Comparison of ENCODE assay signal across 2 fruit fly cellular contexts in genomic region chr3R:13995426-13995825, dm6.
TF ChIP-seq lines count a peak whose summit lies in the region.

No protein-coding gene starts in this region.

- no peak for TF ChIP-seq CTCF in whole organism, embryonic (GFP tag; optimal IDR thresholded peaks at IDR 0.05; lab: Kevin White, UChicago)

TF ChIP-seq in whole organism, embryonic, 481 proteins besides CTCF, POLR2A, EP300 and RAD21:
- TF ChIP-seq al (GFP tag; IDR thresholded peaks at IDR 0.05; lab: Robert Waterston, UW), result no peak
- no peak for TF ChIP-seq CG10565 (GFP tag; optimal IDR thresholded peaks at IDR 0.05; lab: Kevin White, UChicago)
- TF ChIP-seq Pdp1 (GFP tag; optimal IDR thresholded peaks at IDR 0.05; lab: Kevin White, UChicago), result peak in 1 of 2 experiments; percentile 83
- TF ChIP-seq CG11504 (tag; optimal IDR thresholded peaks at IDR 0.05; lab: Kevin White, UChicago), result peak; percentile 1
- peak; percentile 10 for TF ChIP-seq Sox102F (GFP tag; optimal IDR thresholded peaks at IDR 0.05; lab: Kevin White, UChicago)
- no peak for TF ChIP-seq CG12104 (GFP tag; optimal IDR thresholded peaks at IDR 0.05; lab: Kevin White, UChicago)
- no peak for TF ChIP-seq tin (GFP tag; optimal IDR thresholded peaks at IDR 0.05; lab: Kevin White, UChicago)
- TF ChIP-seq shn (GFP tag; optimal IDR thresholded peaks at IDR 0.05; lab: Kevin White, UChicago), result no peak
- no peak for TF ChIP-seq tio (GFP tag; optimal IDR thresholded peaks at IDR 0.05; lab: Kevin White, UChicago)
- TF ChIP-seq stwl (tag; optimal IDR thresholded peaks at IDR 0.05; lab: Kevin White, UChicago), result peak; percentile 46
- TF ChIP-seq Ets65A (GFP tag; lab: Kevin White, UChicago), result no peak
- TF ChIP-seq emc (GFP tag; optimal IDR thresholded peaks at IDR 0.05; lab: Kevin White, UChicago), result no peak
- TF ChIP-seq lab (GFP tag; optimal IDR thresholded peaks at IDR 0.05; lab: Kevin White, UChicago), result no peak
- no peak for TF ChIP-seq Opbp (GFP tag; IDR thresholded peaks at IDR 0.05; lab: Robert Waterston, UW; ENCODE audit: partially characterized antibody)
- TF ChIP-seq CG13123 (GFP tag; optimal IDR thresholded peaks at IDR 0.05; lab: Kevin White, UChicago), result no peak
TF ChIP-seq in whole organism, embryonic: peak in this region for 4.

TF ChIP-seq in whole organism, prepupa, 60 proteins besides CTCF, POLR2A, EP300 and RAD21:
- TF ChIP-seq achi (GFP tag; optimal IDR thresholded peaks at IDR 0.05; lab: Kevin White, UChicago), result no peak
- TF ChIP-seq fd85E (GFP tag; optimal IDR thresholded peaks at IDR 0.05; lab: Kevin White, UChicago), result no peak
- TF ChIP-seq Hr4 (GFP tag; optimal IDR thresholded peaks at IDR 0.05; lab: Kevin White, UChicago), result peak; percentile 80
- no peak for TF ChIP-seq cyc (GFP tag; optimal IDR thresholded peaks at IDR 0.05; lab: Kevin White, UChicago)
- peak; percentile 18; the same call in 1 of the 2 replicates for TF ChIP-seq CG15336 (GFP tag; IDR thresholded peaks at IDR 0.05; lab: Robert Waterston, UW)
- peak; percentile 38 for TF ChIP-seq CG4318 (GFP tag; optimal IDR thresholded peaks at IDR 0.05; lab: Kevin White, UChicago)
- no peak for TF ChIP-seq dac (GFP tag; optimal IDR thresholded peaks at IDR 0.05; lab: Kevin White, UChicago)
- TF ChIP-seq CG8632 (GFP tag; optimal IDR thresholded peaks at IDR 0.05; lab: Kevin White, UChicago), result no peak
- TF ChIP-seq spab (GFP tag; optimal IDR thresholded peaks at IDR 0.05; lab: Kevin White, UChicago), result no peak
- no peak for TF ChIP-seq Met (GFP tag; optimal IDR thresholded peaks at IDR 0.05; lab: Kevin White, UChicago)
- TF ChIP-seq CG3919 (GFP tag; optimal IDR thresholded peaks at IDR 0.05; lab: Kevin White, UChicago), result no peak
- peak; percentile 55 for TF ChIP-seq CG32006 (GFP tag; optimal IDR thresholded peaks at IDR 0.05; lab: Kevin White, UChicago)
- no peak for TF ChIP-seq CG31627 (GFP tag; optimal IDR thresholded peaks at IDR 0.05; lab: Kevin White, UChicago)
- TF ChIP-seq dsx (GFP tag; optimal IDR thresholded peaks at IDR 0.05; lab: Kevin White, UChicago; ENCODE audit: poor library complexity, severe bottlenecking), result no peak
- TF ChIP-seq topi (GFP tag; optimal IDR thresholded peaks at IDR 0.05; lab: Kevin White, UChicago), result no peak
- no peak for TF ChIP-seq Eip93F (GFP tag; optimal IDR thresholded peaks at IDR 0.05; lab: Kevin White, UChicago)
- no peak for TF ChIP-seq Sox102F (GFP tag; optimal IDR thresholded peaks at IDR 0.05; lab: Kevin White, UChicago)
- TF ChIP-seq Hr38 (GFP tag; optimal IDR thresholded peaks at IDR 0.05; lab: Kevin White, UChicago), result no peak
- TF ChIP-seq Lpt (GFP tag; optimal IDR thresholded peaks at IDR 0.05; lab: Kevin White, UChicago), result no peak
- TF ChIP-seq CG3032 (tag; optimal IDR thresholded peaks at IDR 0.05; lab: Kevin White, UChicago), result no peak
- TF ChIP-seq fkh (GFP tag; optimal IDR thresholded peaks at IDR 0.05; lab: Kevin White, UChicago), result no peak
- TF ChIP-seq CG11902 (GFP tag; optimal IDR thresholded peaks at IDR 0.05; lab: Kevin White, UChicago), result no peak
- TF ChIP-seq CG6163 (GFP tag; IDR thresholded peaks at IDR 0.05; lab: Robert Waterston, UW), result no peak
- TF ChIP-seq CG8119 (GFP tag; IDR thresholded peaks at IDR 0.05; lab: Robert Waterston, UW), result peak; percentile 52; the same call in 1 of the 3 replicates
- TF ChIP-seq CG6854 (GFP tag; optimal IDR thresholded peaks at IDR 0.05; lab: Kevin White, UChicago), result no peak
- TF ChIP-seq CG1621 (tag; optimal IDR thresholded peaks at IDR 0.05; lab: Kevin White, UChicago), result no peak
- TF ChIP-seq OdsH (GFP tag; optimal IDR thresholded peaks at IDR 0.05; lab: Kevin White, UChicago), result no peak
- no peak for TF ChIP-seq vri (GFP tag; optimal IDR thresholded peaks at IDR 0.05; lab: Kevin White, UChicago)
- no peak for TF ChIP-seq CG6808 (GFP tag; optimal IDR thresholded peaks at IDR 0.05; lab: Kevin White, UChicago)
- TF ChIP-seq CG11294 (GFP tag; IDR thresholded peaks at IDR 0.05; lab: Robert Waterston, UW), result no peak
- TF ChIP-seq Ets21C (GFP tag; optimal IDR thresholded peaks at IDR 0.05; lab: Kevin White, UChicago), result no peak
- TF ChIP-seq CG34406 (GFP tag; optimal IDR thresholded peaks at IDR 0.05; lab: Kevin White, UChicago), result no peak

Comparison
In these comparisons a context has a peak if more than half of its experiments do, and no peak if none do; other contexts are left out.
1. Of the 7 proteins assayed by ChIP-seq in both whole organism, embryonic and whole organism, prepupa: peak only in whole organism, embryonic: Sox102F; only in whole organism, prepupa: none; in both: none; in neither: 6.